Fruit fly (Drosophila melanogaster) whole organism, wandering third instar larva: ENCODE data around the gene Dsor1.
A peak's percentile ranks its signal among the peaks of the same experiment; 100 is the strongest.

Source experiments
- Abd-B ChIP-seq: fragments of >200 bp; optimal IDR thresholded peaks from 2 replicates; lab custom pipeline; 2017; ENCODE audit warnings: missing biosample characterization, missing genetic modification characterization
- CG32264 ChIP-seq: fragments of 200-800 bp; sonication (Bioruptor generic); optimal IDR thresholded peaks from 2 replicates; lab custom pipeline; 2016; ENCODE audit warnings: missing biosample characterization, missing genetic modification characterization
- CG9705 ChIP-seq: fragments of 200-800 bp; sonication (Bioruptor generic); optimal IDR thresholded peaks from 2 replicates; lab custom pipeline; 2018; ENCODE audit warnings: missing biosample characterization, mild to moderate bottlenecking, missing genetic modification characterization
- CrebA ChIP-seq: fragments of 200-800 bp; sonication (Bioruptor generic); optimal IDR thresholded peaks from 2 replicates; lab custom pipeline; 2016; ENCODE audit warnings: missing biosample characterization, mild to moderate bottlenecking, missing genetic modification characterization, borderline replicate concordance
- Dfd ChIP-seq: fragments of >200 bp; optimal IDR thresholded peaks from 2 replicates; lab custom pipeline; 2017; ENCODE audit warnings: missing biosample characterization, missing genetic modification characterization
- Dif ChIP-seq: fragments of 200-275, 200-300 bp; sonication (Bioruptor generic); optimal IDR thresholded peaks from 2 replicates; lab custom pipeline; 2018; ENCODE audit warnings: missing biosample characterization, missing genetic modification characterization; ENCODE audit not compliant: partially characterized antibody
- GATAd ChIP-seq: sonication (Bioruptor generic); optimal IDR thresholded peaks from 2 replicates; lab custom pipeline; 2016; ENCODE audit warnings: missing biosample characterization, missing genetic modification characterization
- HLH106 ChIP-seq: fragments of 200-800 bp; optimal IDR thresholded peaks from 3 replicates; lab custom pipeline; 2019; ENCODE audit warnings: missing biosample characterization, mild to moderate bottlenecking, missing genetic modification characterization, moderate library complexity
- Hnf4 ChIP-seq: fragments of 200-800 bp; sonication (Bioruptor generic); optimal IDR thresholded peaks from 2 replicates; lab custom pipeline; 2016; ENCODE audit warnings: missing biosample characterization, mild to moderate bottlenecking, missing genetic modification characterization
- Hr78 ChIP-seq: fragments of >200 bp; optimal IDR thresholded peaks from 2 replicates; lab custom pipeline; 2017; ENCODE audit warnings: missing biosample characterization, missing genetic modification characterization
- Hr83 ChIP-seq: fragments of 200-300 bp; sonication (Bioruptor generic); optimal IDR thresholded peaks from 2 replicates; lab custom pipeline; 2016; ENCODE audit warnings: missing biosample characterization, mild to moderate bottlenecking, missing genetic modification characterization, moderate library complexity; ENCODE audit not compliant: poor library complexity, severe bottlenecking
- Jra ChIP-seq: sonication (Bioruptor generic); optimal IDR thresholded peaks from 2 replicates; lab custom pipeline; 2016; ENCODE audit warnings: missing biosample characterization, missing genetic modification characterization
- Mio ChIP-seq: sonication (Bioruptor generic); optimal IDR thresholded peaks from 2 replicates; lab custom pipeline; 2016; ENCODE audit warnings: missing biosample characterization, missing genetic modification characterization
- Myc ChIP-seq: fragments of >200 bp; optimal IDR thresholded peaks from 2 replicates; lab custom pipeline; 2017
- N ChIP-seq: fragments of >200 bp; optimal IDR thresholded peaks from 2 replicates; lab custom pipeline; 2018; ENCODE audit warnings: missing biosample characterization, missing external identifiers, missing genetic modification characterization
- OdsH ChIP-seq: fragments of 200-800 bp; sonication (Bioruptor generic); optimal IDR thresholded peaks from 2 replicates; lab custom pipeline; 2016; ENCODE audit warnings: missing biosample characterization, mild to moderate bottlenecking, missing genetic modification characterization
- Rel ChIP-seq, 2 experiments: fragments of 200-800 bp; sonication (Bioruptor generic) in 1 of 2; optimal IDR thresholded peaks; 2 replicates in 1 of 2; 3 replicates in 1 of 2; lab custom pipeline; 2016 to 2019; ENCODE audit warnings: mild to moderate bottlenecking in 2 of 2, missing biosample characterization in 2 of 2, missing genetic modification characterization in 2 of 2, moderate library complexity in 1 of 2
- Sp1 ChIP-seq: fragments of 200-800 bp; sonication (Bioruptor generic); optimal IDR thresholded peaks from 3 replicates; lab custom pipeline; 2019; ENCODE audit warnings: missing biosample characterization, mild to moderate bottlenecking, missing genetic modification characterization, moderate library complexity
- Vsx2 ChIP-seq: fragments of 200-300, 225-300 bp; sonication (Bioruptor generic); optimal IDR thresholded peaks from 2 replicates; lab custom pipeline; 2018; ENCODE audit warnings: missing biosample characterization, missing genetic modification characterization; ENCODE audit not compliant: partially characterized antibody
- br ChIP-seq: fragments of 200-800 bp; sonication (Bioruptor generic); optimal IDR thresholded peaks from 2 replicates; lab custom pipeline; 2016; ENCODE audit warnings: missing biosample characterization, missing genetic modification characterization
- brk ChIP-seq: fragments of 200-800 bp; sonication (Bioruptor generic); optimal IDR thresholded peaks from 2 replicates; lab custom pipeline; 2016; ENCODE audit warnings: missing biosample characterization, mild to moderate bottlenecking, missing genetic modification characterization
- dl ChIP-seq, 2 experiments: fragments of 175-275, 200-275 bp in 1 of 2; fragments of 200-275 bp in 1 of 2; sonication (Bioruptor generic); optimal IDR thresholded peaks; lab custom pipeline; 2018; ENCODE audit warnings: mild to moderate bottlenecking in 2 of 2, missing biosample characterization in 2 of 2, missing genetic modification characterization in 2 of 2, moderate library complexity in 2 of 2; ENCODE audit not compliant: partially characterized antibody in 2 of 2, insufficient read depth in 1 of 2
- dmrt93B ChIP-seq: fragments of 200-800 bp; sonication (Bioruptor generic); optimal IDR thresholded peaks from 2 replicates; lab custom pipeline; 2018; ENCODE audit warnings: missing biosample characterization, mild to moderate bottlenecking, missing genetic modification characterization
- dsf ChIP-seq: sonication (Bioruptor generic); optimal IDR thresholded peaks from 2 replicates; lab custom pipeline; 2016; ENCODE audit warnings: missing biosample characterization, missing genetic modification characterization, borderline replicate concordance
- ey ChIP-seq: fragments of 200-800 bp; sonication (Bioruptor generic); optimal IDR thresholded peaks from 2 replicates; lab custom pipeline; 2016; ENCODE audit warnings: missing biosample characterization, missing genetic modification characterization
- foxo ChIP-seq, 2 experiments: fragments of 200-800 bp; sonication (Bioruptor generic); optimal IDR thresholded peaks; 2 replicates in 1 of 2; 3 replicates in 1 of 2; lab custom pipeline; 2016 to 2017; ENCODE audit warnings: missing biosample characterization in 2 of 2, missing genetic modification characterization in 2 of 2
- fru ChIP-seq: fragments of 200-800 bp; sonication (Bioruptor generic); optimal IDR thresholded peaks from 3 replicates; lab custom pipeline; 2016; ENCODE audit warnings: missing biosample characterization, mild to moderate bottlenecking, missing genetic modification characterization
- h ChIP-seq: fragments of 200-800 bp; sonication (Bioruptor generic); optimal IDR thresholded peaks from 3 replicates; lab custom pipeline; 2016; ENCODE audit warnings: missing biosample characterization, mild to moderate bottlenecking, missing genetic modification characterization
- jim ChIP-seq: fragments of 175-275, 200-325 bp; sonication (Bioruptor generic); optimal IDR thresholded peaks from 2 replicates; lab custom pipeline; 2016; ENCODE audit warnings: missing biosample characterization, mild to moderate bottlenecking, missing genetic modification characterization
- lola ChIP-seq: fragments of >200 bp; optimal IDR thresholded peaks from 2 replicates; lab custom pipeline; 2017; ENCODE audit warnings: missing biosample characterization, missing genetic modification characterization
- pan ChIP-seq: fragments of >200 bp; optimal IDR thresholded peaks from 2 replicates; lab custom pipeline; 2017
- psq ChIP-seq: fragments of 200-800 bp; sonication (Bioruptor generic); optimal IDR thresholded peaks from 3 replicates; lab custom pipeline; 2017; ENCODE audit warnings: missing biosample characterization, mild to moderate bottlenecking, missing genetic modification characterization, moderate library complexity
- rgr ChIP-seq: fragments of 200-800 bp; sonication (Bioruptor generic); optimal IDR thresholded peaks from 3 replicates; lab custom pipeline; 2016; ENCODE audit warnings: missing biosample characterization, mild to moderate bottlenecking, missing genetic modification characterization
- sage ChIP-seq: fragments of 200-800 bp; sonication (Bioruptor generic); optimal IDR thresholded peaks from 2 replicates; lab custom pipeline; 2016; ENCODE audit warnings: missing biosample characterization, mild to moderate bottlenecking, missing genetic modification characterization
- sv ChIP-seq: fragments of 200-800 bp; sonication (Bioruptor generic); optimal IDR thresholded peaks from 3 replicates; lab custom pipeline; 2016; ENCODE audit warnings: missing biosample characterization, missing genetic modification characterization
- tai ChIP-seq: sonication (Bioruptor generic); optimal IDR thresholded peaks from 2 replicates; lab custom pipeline; 2016; ENCODE audit warnings: missing biosample characterization, missing genetic modification characterization
- usp ChIP-seq: fragments of >200 bp; optimal IDR thresholded peaks from 2 replicates; lab custom pipeline; 2017; ENCODE audit warnings: missing biosample characterization, missing genetic modification characterization
- woc ChIP-seq: sonication (Bioruptor generic); optimal IDR thresholded peaks from 2 replicates; lab custom pipeline; 2016; ENCODE audit warnings: missing biosample characterization, mild to moderate bottlenecking, missing genetic modification characterization

Dsor1 gene

dm6 chrX:9248040-9248439 is 898 bp downstream of the Dsor1 start:
- TF ChIP-seq fru (GFP tag; lab: Kevin White, UChicago) = peak; percentile 29
- TF ChIP-seq ey = no peak
- TF ChIP-seq N (GFP tag; lab: Kevin White, UChicago) = no peak
- peak; percentile 37 for TF ChIP-seq Sp1 (GFP tag; lab: Kevin White, UChicago)
- TF ChIP-seq lola (GFP tag; lab: Kevin White, UChicago) = no peak
- peak; percentile 32 for TF ChIP-seq rgr (GFP tag; lab: Kevin White, UChicago)
- TF ChIP-seq HLH106 (tag; lab: Kevin White, UChicago) = peak; percentile 38
- TF ChIP-seq h = peak; percentile 30
- peak in 1 of 2 experiments; percentile 44 for TF ChIP-seq foxo (GFP tag; optimal IDR thresholded peaks at IDR 0.05; lab: Kevin White, UChicago)
- no peak for TF ChIP-seq brk

DNA sequence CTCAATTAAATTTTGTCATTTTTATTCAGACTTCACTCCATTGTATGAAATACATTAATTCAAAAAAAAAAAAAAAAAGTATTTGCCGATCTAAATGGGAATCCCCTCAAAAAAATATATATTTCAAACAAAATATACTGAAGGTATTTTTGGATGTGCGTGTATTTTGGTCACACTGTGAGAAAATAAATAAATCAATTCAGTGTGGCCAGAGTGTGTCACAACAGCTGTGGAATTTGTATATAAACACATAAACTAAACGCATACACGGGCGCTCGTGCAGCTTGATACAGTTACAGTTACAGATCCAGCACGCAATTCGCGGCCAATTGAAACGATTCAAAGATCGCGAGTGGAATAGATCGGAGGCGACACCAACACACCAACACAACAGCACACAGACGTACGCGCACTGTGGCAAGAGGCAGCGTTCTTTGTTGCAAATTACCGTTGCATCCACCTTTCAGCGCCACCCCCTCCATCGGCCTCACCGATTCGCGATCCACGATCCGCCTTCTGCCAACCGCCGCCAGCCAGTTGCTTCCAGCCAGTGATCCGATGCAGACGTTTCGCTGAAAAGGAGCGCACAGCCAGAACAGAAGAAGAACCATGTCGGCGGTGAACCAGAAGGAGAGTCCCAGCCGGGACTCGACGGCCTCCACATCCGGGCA is 3.2 kb downstream of the Dsor1 start, which contains the start of gene CG17754:
CG17754 (plus strand) TSS at position 260 of the 671 bp plus-strand sequence.
- no peak for TF ChIP-seq Rel (GFP tag; optimal IDR thresholded peaks at IDR 0.05; lab: Kevin White, UChicago)
- peak; percentile 100 for TF ChIP-seq Rel (tag; optimal IDR thresholded peaks at IDR 0.05; lab: Kevin White, UChicago)
- no peak for TF ChIP-seq usp (GFP tag; lab: Kevin White, UChicago)
- no peak for TF ChIP-seq brk
- no peak for TF ChIP-seq lola (GFP tag; lab: Kevin White, UChicago)
- TF ChIP-seq dl (GFP tag; optimal IDR thresholded peaks at IDR 0.05; lab: Kevin White, UChicago; ENCODE audit: insufficient read depth in 1 of 2, partially characterized antibody in 2 of 2) = no peak
- TF ChIP-seq CG9705 (GFP tag; lab: Kevin White, UChicago) = no peak
- TF ChIP-seq foxo (GFP tag; optimal IDR thresholded peaks at IDR 0.05; lab: Kevin White, UChicago) = no peak
- TF ChIP-seq HLH106 (tag; lab: Kevin White, UChicago) = no peak
- TF ChIP-seq woc = peak; percentile 6
- TF ChIP-seq Hr78 (GFP tag; lab: Kevin White, UChicago) = no peak
- no peak for TF ChIP-seq sv
- TF ChIP-seq sage (GFP tag; lab: Kevin White, UChicago) = no peak
- TF ChIP-seq Hr83 = no peak
- TF ChIP-seq tai (GFP tag; lab: Kevin White, UChicago) = no peak
- no peak for TF ChIP-seq Dif (GFP tag; lab: Kevin White, UChicago)
- TF ChIP-seq Vsx2 = no peak
- no peak for TF ChIP-seq br
- peak; percentile 14 for TF ChIP-seq Sp1 (GFP tag; lab: Kevin White, UChicago)
- TF ChIP-seq dmrt93B (GFP tag; lab: Kevin White, UChicago) = no peak
- TF ChIP-seq CrebA (GFP tag; lab: Kevin White, UChicago) = no peak
- TF ChIP-seq rgr (GFP tag; lab: Kevin White, UChicago) = peak; percentile 11
- no peak for TF ChIP-seq ey
- no peak for TF ChIP-seq Abd-B (GFP tag; lab: Kevin White, UChicago)
- no peak for TF ChIP-seq CG32264 (GFP tag; lab: Kevin White, UChicago)
- no peak for TF ChIP-seq jim (GFP tag; lab: Kevin White, UChicago)
- TF ChIP-seq OdsH (GFP tag; lab: Kevin White, UChicago) = no peak
- TF ChIP-seq Jra (GFP tag; lab: Kevin White, UChicago) = no peak
- TF ChIP-seq dsf (GFP tag; lab: Kevin White, UChicago) = no peak
- no peak for TF ChIP-seq h
- TF ChIP-seq Myc = no peak
- no peak for TF ChIP-seq Mio (GFP tag; lab: Kevin White, UChicago)
- TF ChIP-seq fru (GFP tag; lab: Kevin White, UChicago) = peak; percentile 7
- TF ChIP-seq N (GFP tag; lab: Kevin White, UChicago) = no peak
- no peak for TF ChIP-seq Dfd (GFP tag; lab: Kevin White, UChicago)
- TF ChIP-seq Hnf4 (GFP tag; lab: Kevin White, UChicago) = no peak
- TF ChIP-seq psq (GFP tag; lab: Kevin White, UChicago) = no peak
- TF ChIP-seq GATAd (GFP tag; lab: Kevin White, UChicago) = no peak
- TF ChIP-seq pan = no peak
